Fruit fly (Drosophila melanogaster) whole organism, embryonic: Measurements from ENCODE around the gene Pi3K21B.

Experiments used
- Ada2b ChIP-seq: fragments of 200-800 bp; sonication (Bioruptor generic); IDR thresholded peaks from 2 replicates; pipeline ENCODE4 v1.3.6; 2022; ENCODE audit warnings: missing biosample characterization, missing genetic modification characterization
- Asciz ChIP-seq: fragments of 200-800 bp; sonication (Bioruptor generic); optimal IDR thresholded peaks from 2 replicates; lab custom pipeline; 2017; ENCODE audit warnings: missing biosample characterization, mild to moderate bottlenecking, missing genetic modification characterization, missing genetic modification reagents
- Atf-2 ChIP-seq: fragments of 200-800 bp; sonication (Bioruptor generic); optimal IDR thresholded peaks from 2 replicates; lab custom pipeline; 2016; ENCODE audit warnings: missing biosample characterization, missing genetic modification characterization
- BtbVII ChIP-seq: fragments of 200-800 bp; sonication (Bioruptor generic); optimal IDR thresholded peaks from 3 replicates; lab custom pipeline; 2017; ENCODE audit warnings: missing biosample characterization, mild to moderate bottlenecking, missing genetic modification characterization
- CG10431 ChIP-seq: fragments of 200-800 bp; sonication (Bioruptor generic); optimal IDR thresholded peaks from 3 replicates; lab custom pipeline; 2018; ENCODE audit warnings: missing biosample characterization, mild to moderate bottlenecking, missing genetic modification characterization
- CG12299 ChIP-seq: fragments of 200-800 bp; sonication (Bioruptor generic); optimal IDR thresholded peaks from 2 replicates; lab custom pipeline; 2018; ENCODE audit warnings: missing biosample characterization, mild to moderate bottlenecking, missing genetic modification characterization
- CG13123 ChIP-seq: fragments of 200-800 bp; sonication (Bioruptor generic); optimal IDR thresholded peaks from 2 replicates; lab custom pipeline; 2016; ENCODE audit warnings: missing biosample characterization, missing genetic modification characterization
- CG16813 ChIP-seq: fragments of 200-800 bp; sonication (Bioruptor generic); IDR thresholded peaks from 3 replicates; pipeline ENCODE4 v1.3.6; 2022; ENCODE audit warnings: missing biosample characterization, missing genetic modification characterization; ENCODE audit not compliant: partially characterized antibody
- CG17328 ChIP-seq: fragments of 200-800 bp; sonication (Bioruptor generic); IDR thresholded peaks from 2 replicates; pipeline ENCODE4 v1.3.6; 2022; ENCODE audit warnings: missing biosample characterization, missing genetic modification characterization
- CG1832 ChIP-seq: fragments of 200-800 bp; sonication (Bioruptor generic); optimal IDR thresholded peaks from 2 replicates; lab custom pipeline; 2017; ENCODE audit warnings: missing biosample characterization, mild to moderate bottlenecking, missing genetic modification characterization, inconsistent platforms
- CG2199 ChIP-seq: fragments of 200-800 bp; sonication (Bioruptor generic); IDR thresholded peaks from 3 replicates; pipeline ENCODE4 v1.3.6; 2022; ENCODE audit warnings: missing biosample characterization, missing genetic modification characterization
- CG2712 ChIP-seq: fragments of 200-800 bp; optimal IDR thresholded peaks from 3 replicates; lab custom pipeline; 2019; ENCODE audit warnings: missing biosample characterization, mild to moderate bottlenecking, missing genetic modification characterization, moderate library complexity
- CG33213 ChIP-seq: fragments of 200-800 bp; sonication (Bioruptor generic); optimal IDR thresholded peaks from 3 replicates; lab custom pipeline; 2016; ENCODE audit warnings: missing biosample characterization, missing genetic modification characterization
- CG34224 ChIP-seq: fragments of 200-800 bp; sonication (Bioruptor generic); IDR thresholded peaks from 3 replicates; pipeline ENCODE4 v1.3.6; 2022; ENCODE audit warnings: missing biosample characterization, missing genetic modification characterization; ENCODE audit not compliant: partially characterized antibody
- CG4617 ChIP-seq: fragments of 200-800 bp; sonication (Bioruptor generic); optimal IDR thresholded peaks from 3 replicates; lab custom pipeline; 2016; ENCODE audit warnings: missing biosample characterization, missing genetic modification characterization, borderline replicate concordance
- CG4707 ChIP-seq: fragments of 200-800 bp; sonication (Bioruptor generic); optimal IDR thresholded peaks from 2 replicates; lab custom pipeline; 2018; ENCODE audit warnings: missing biosample characterization, mild to moderate bottlenecking, missing genetic modification characterization, moderate library complexity
- CG4730 ChIP-seq: fragments of 200-800 bp; sonication (Bioruptor generic); IDR thresholded peaks from 2 replicates; pipeline ENCODE4 v1.3.6; 2022; ENCODE audit warnings: missing biosample characterization, missing genetic modification characterization
- CG4854 ChIP-seq: fragments of 200-800 bp; sonication (Bioruptor generic); optimal IDR thresholded peaks from 2 replicates; lab custom pipeline; 2016; ENCODE audit warnings: missing biosample characterization, missing genetic modification characterization, inconsistent platforms
- CG7271 ChIP-seq: fragments of 200-800 bp; sonication (Bioruptor generic); optimal IDR thresholded peaks from 2 replicates; lab custom pipeline; 2018; ENCODE audit warnings: missing biosample characterization, mild to moderate bottlenecking, missing genetic modification characterization, moderate library complexity
- CG8089 ChIP-seq: fragments of 200-800 bp; sonication (Bioruptor generic); optimal IDR thresholded peaks from 3 replicates; lab custom pipeline; 2016; ENCODE audit warnings: missing biosample characterization, missing genetic modification characterization
- CTCF ChIP-seq: fragments of 200-800 bp; sonication (Bioruptor generic); optimal IDR thresholded peaks from 2 replicates; lab custom pipeline; 2017; ENCODE audit warnings: missing biosample characterization, mild to moderate bottlenecking, missing genetic modification characterization, moderate library complexity
- Dfd ChIP-seq, 2 experiments: fragments of >200 bp; optimal IDR thresholded peaks; 2 replicates each; lab custom pipeline; 2017; ENCODE audit warnings: missing biosample characterization in 2 of 2, missing genetic modification characterization in 2 of 2
- Dll ChIP-seq: fragments of 200-800 bp; sonication (Bioruptor generic); IDR thresholded peaks from 4 replicates; pipeline ENCODE4 v1.3.6; 2022; ENCODE audit warnings: missing biosample characterization, missing genetic modification characterization; ENCODE audit not compliant: partially characterized antibody
- H2.0 ChIP-seq: fragments of 200-800 bp; sonication (Bioruptor generic); IDR thresholded peaks from 2 replicates; pipeline ENCODE4 v1.3.6; 2022; ENCODE audit warnings: missing biosample characterization, missing genetic modification characterization
- Hmx ChIP-seq: fragments of 200-800 bp; sonication (Bioruptor generic); optimal IDR thresholded peaks from 2 replicates; lab custom pipeline; 2016; ENCODE audit warnings: missing biosample characterization, missing genetic modification characterization
- Lhr ChIP-seq: fragments of 200-800 bp; sonication (Bioruptor generic); optimal IDR thresholded peaks from 3 replicates; lab custom pipeline; 2017; ENCODE audit warnings: mild to moderate bottlenecking, missing biosample characterization, missing genetic modification reagents, missing genetic modification characterization
- Lim3 ChIP-seq: fragments of 200-800 bp; sonication (Bioruptor generic); IDR thresholded peaks from 2 replicates; pipeline ENCODE4 v1.3.6; 2022; ENCODE audit warnings: missing biosample characterization, missing genetic modification characterization
- Lpt ChIP-seq: fragments of >200 bp; optimal IDR thresholded peaks from 2 replicates; lab custom pipeline; 2018; ENCODE audit warnings: missing biosample characterization, missing genetic modification characterization
- MESR4 ChIP-seq: fragments of 200-800 bp; sonication (Bioruptor generic); optimal IDR thresholded peaks from 2 replicates; lab custom pipeline; 2018; ENCODE audit warnings: missing biosample characterization, mild to moderate bottlenecking, missing genetic modification characterization, moderate library complexity
- NC2α ChIP-seq: fragments of 200-800 bp; sonication (Bioruptor generic); optimal IDR thresholded peaks from 2 replicates; lab custom pipeline; 2016; ENCODE audit warnings: missing biosample characterization, missing genetic modification characterization
- Neu2 ChIP-seq: fragments of 200-800 bp; sonication (Bioruptor generic); optimal IDR thresholded peaks from 3 replicates; lab custom pipeline; 2016; ENCODE audit warnings: missing biosample characterization, missing genetic modification characterization, borderline replicate concordance
- Optix ChIP-seq: fragments of 200-800 bp; sonication (Bioruptor generic); IDR thresholded peaks from 3 replicates; pipeline ENCODE4 v1.3.6; 2022; ENCODE audit warnings: missing biosample characterization, missing genetic modification characterization
- Ptx1 ChIP-seq: fragments of 200-800 bp; sonication (Bioruptor generic); IDR thresholded peaks from 2 replicates; pipeline ENCODE4 v1.3.6; 2022; ENCODE audit warnings: missing biosample characterization, missing genetic modification characterization
- Sry-δ ChIP-seq: fragments of 200-800 bp; sonication (Bioruptor generic); optimal IDR thresholded peaks from 2 replicates; lab custom pipeline; 2016; ENCODE audit warnings: missing biosample characterization, missing genetic modification characterization
- Taf1 ChIP-seq: fragments of 200-800 bp; sonication (Bioruptor generic); IDR thresholded peaks from 2 replicates; pipeline ENCODE4 v1.3.6; 2022; ENCODE audit warnings: missing biosample characterization, missing genetic modification characterization
- Trl ChIP-seq, 3 experiments: fragments of >200 bp in 2 of 3; fragments of 200-800 bp in 1 of 3; sonication (Bioruptor generic) in 1 of 3; optimal IDR thresholded peaks; 2 replicates in 1 of 3; 3 replicates in 2 of 3; lab custom pipeline; 2016 to 2017; ENCODE audit warnings: missing biosample characterization in 1 of 3, missing genetic modification characterization in 1 of 3
- ap ChIP-seq: fragments of 200-800 bp; sonication (Bioruptor generic); IDR thresholded peaks from 2 replicates; pipeline ENCODE4 v1.3.6; 2022; ENCODE audit warnings: missing biosample characterization, missing genetic modification characterization
- az2 ChIP-seq: fragments of 200-800 bp; sonication (Bioruptor generic); optimal IDR thresholded peaks from 3 replicates; lab custom pipeline; 2016; ENCODE audit warnings: missing biosample characterization, missing genetic modification characterization
- dysf ChIP-seq: fragments of 200-800 bp; sonication (Bioruptor generic); IDR thresholded peaks from 3 replicates; pipeline ENCODE4 v1.3.6; 2022; ENCODE audit warnings: missing biosample characterization, missing genetic modification characterization
- esg ChIP-seq: fragments of 200-800 bp; sonication (Bioruptor generic); conservative IDR thresholded peaks from 2 replicates; pipeline ENCODE4 v1.3.6; 2022; ENCODE audit warnings: missing biosample characterization, missing genetic modification characterization
- fru ChIP-seq: fragments of >200 bp; optimal IDR thresholded peaks from 2 replicates; lab custom pipeline; 2017
- ftz-f1 ChIP-seq: fragments of 200-800 bp; sonication (Bioruptor generic); optimal IDR thresholded peaks from 2 replicates; lab custom pipeline; 2016; ENCODE audit warnings: missing biosample characterization, missing genetic modification characterization
- grau ChIP-seq: fragments of 200-800 bp; optimal IDR thresholded peaks from 3 replicates; lab custom pipeline; 2019; ENCODE audit warnings: missing biosample characterization, mild to moderate bottlenecking, missing genetic modification characterization, moderate library complexity
- otp ChIP-seq: fragments of 200-800 bp; sonication (Bioruptor generic); IDR thresholded peaks from 3 replicates; pipeline ENCODE4, ENCODE4 v1.3.6; 2022; ENCODE audit warnings: missing biosample characterization, missing genetic modification characterization
- pzg ChIP-seq: fragments of 200-800 bp; sonication (Bioruptor generic); optimal IDR thresholded peaks from 3 replicates; lab custom pipeline; 2018; ENCODE audit warnings: missing biosample characterization, mild to moderate bottlenecking, missing genetic modification characterization, moderate library complexity
- salm ChIP-seq: fragments of 200-800 bp; sonication (Bioruptor generic); optimal IDR thresholded peaks from 2 replicates; lab custom pipeline; 2018; ENCODE audit warnings: missing biosample characterization, mild to moderate bottlenecking, missing genetic modification characterization
- sc ChIP-seq, 3 experiments: fragments of >200 bp in 2 of 3; fragments of 200-800 bp in 1 of 3; sonication (Bioruptor generic) in 1 of 3; optimal IDR thresholded peaks; 2 replicates in 2 of 3; 3 replicates in 1 of 3; lab custom pipeline; 2017; ENCODE audit warnings: mild to moderate bottlenecking in 1 of 3, missing biosample characterization in 1 of 3, missing genetic modification characterization in 1 of 3, missing genetic modification reagents in 1 of 3
- sr ChIP-seq: fragments of 200-800 bp; sonication (Bioruptor generic); IDR thresholded peaks from 3 replicates; pipeline ENCODE4 v1.3.6; 2022; ENCODE audit warnings: missing biosample characterization, missing genetic modification characterization
- tio ChIP-seq: fragments of 200-800 bp; sonication (Bioruptor generic); optimal IDR thresholded peaks from 2 replicates; lab custom pipeline; 2017; ENCODE audit warnings: missing biosample characterization, missing genetic modification characterization, inconsistent platforms
- zen2 ChIP-seq: fragments of 200-800 bp; sonication (Bioruptor generic); IDR thresholded peaks from 3 replicates; pipeline ENCODE4 v1.3.6; 2022; ENCODE audit warnings: missing biosample characterization, missing genetic modification characterization; ENCODE audit not compliant: partially characterized antibody
- zf30C ChIP-seq: fragments of 200-800 bp; sonication (Bioruptor generic); optimal IDR thresholded peaks from 3 replicates; lab custom pipeline; 2018; ENCODE audit warnings: missing biosample characterization, mild to moderate bottlenecking, missing genetic modification characterization

Gene Pi3K21B

DNA sequence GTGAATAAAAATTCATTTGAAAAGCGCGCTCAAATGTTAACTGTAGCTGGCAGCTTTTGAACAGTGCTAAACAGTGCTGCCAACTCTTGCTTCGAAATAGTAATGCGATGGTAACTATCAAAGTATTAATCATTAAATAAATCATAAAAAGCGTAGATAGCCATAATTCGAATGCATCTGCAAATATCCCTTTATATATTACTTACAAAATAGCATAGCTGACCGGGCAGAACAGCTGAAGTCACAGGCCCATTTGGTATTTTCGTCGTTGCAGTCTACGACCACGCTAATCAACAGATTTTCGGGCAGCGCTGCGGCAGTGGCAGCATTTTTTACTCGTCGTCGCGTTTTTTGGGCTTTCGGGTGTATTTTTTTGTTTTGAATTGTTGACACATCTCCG lies 8.0 kb downstream of the Pi3K21B start, which contains the start of gene Plc21C (continued):
- TF ChIP-seq tio (GFP tag; lab: Kevin White, UChicago) (no peak), Sry-δ (GFP tag; lab: Kevin White, UChicago) (peak; percentile 65), salm (tag; lab: Kevin White, UChicago) (peak; percentile 14), CG33213 (GFP tag; lab: Kevin White, UChicago) (peak; percentile 52), ftz-f1 (peak; percentile 16), dysf (GFP tag; lab: Robert Waterston, UW) (no peak; the same call in 2 of the 3 replicates), CG4707 (GFP tag; lab: Kevin White, UChicago) (no peak), Dfd (GFP tag; optimal IDR thresholded peaks at IDR 0.05; lab: Kevin White, UChicago) (no peak), CG1832 (GFP tag; lab: Kevin White, UChicago) (no peak), CG12299 (tag; lab: Kevin White, UChicago) (no peak), az2 (GFP tag; lab: Kevin White, UChicago) (peak; percentile 26), CG16813 (GFP tag; lab: Robert Waterston, UW) (peak; percentile 53; the same call in 2 of the 3 replicates), Ptx1 (GFP tag; lab: Robert Waterston, UW) (peak; percentile 32; the same call in 1 of the 2 replicates), Lim3 (no peak), ap (GFP tag; lab: Robert Waterston, UW) (no peak), Optix (GFP tag; lab: Robert Waterston, UW) (no peak), Hmx (GFP tag; lab: Kevin White, UChicago) (no peak), Trl (optimal IDR thresholded peaks at IDR 0.05; lab: Kevin White, UChicago) (no peak), Trl (GFP tag; optimal IDR thresholded peaks at IDR 0.05; lab: Kevin White, UChicago) (no peak), zen2 (no peak; the same call in 2 of the 3 replicates), CG4854 (GFP tag; lab: Kevin White, UChicago) (peak; percentile 71), Neu2 (GFP tag; lab: Kevin White, UChicago) (no peak), Lpt (GFP tag; lab: Kevin White, UChicago) (no peak), grau (peak; percentile 58), CTCF (GFP tag; lab: Kevin White, UChicago) (peak; percentile 52), MESR4 (GFP tag; lab: Kevin White, UChicago) (peak; percentile 46), Lhr (peak; percentile 75), CG8089 (no peak), CG10431 (GFP tag; lab: Kevin White, UChicago) (no peak), CG4730 (GFP tag; lab: Robert Waterston, UW) (no peak), Atf-2 (GFP tag; lab: Kevin White, UChicago) (no peak), sc (optimal IDR thresholded peaks at IDR 0.05; lab: Kevin White, UChicago) (no peak), sc (GFP tag; optimal IDR thresholded peaks at IDR 0.05; lab: Kevin White, UChicago) (no peak), CG17328 (no peak), CG4617 (GFP tag; lab: Kevin White, UChicago) (peak; percentile 29), BtbVII (no peak), NC2α (GFP tag; lab: Kevin White, UChicago) (no peak), CG2712 (tag; lab: Kevin White, UChicago) (peak; percentile 60), CG7271 (no peak), otp (GFP tag; lab: Robert Waterston, UW) (no peak), CG2199 (GFP tag; lab: Robert Waterston, UW) (no peak), esg (GFP tag; lab: Robert Waterston, UW) (no peak), Taf1 (no peak), fru (no peak), Dll (GFP tag; lab: Robert Waterston, UW) (peak; percentile 60; the same call in 3 of the 4 replicates), zf30C (GFP tag; lab: Kevin White, UChicago) (no peak), pzg (GFP tag; lab: Kevin White, UChicago) (peak; percentile 96), Asciz (no peak), sr (no peak), CG13123 (GFP tag; lab: Kevin White, UChicago) (peak; percentile 14), Ada2b (no peak), CG34224 (GFP tag; lab: Robert Waterston, UW) (no peak), H2.0 (GFP tag; lab: Robert Waterston, UW) (no peak)
